Fruit fly (Drosophila melanogaster) whole organism, pupa: ENCODE results near the gene Acbp5.

Experiments
- CG13204 ChIP-seq: fragments of 200-800 bp; sonication (Bioruptor generic); optimal IDR thresholded peaks from 2 replicates; lab custom pipeline; 2018; ENCODE audit warnings: missing biosample characterization, mild to moderate bottlenecking, missing genetic modification characterization, moderate library complexity
- CG15710 ChIP-seq: fragments of 200-800 bp; sonication (Bioruptor generic); optimal IDR thresholded peaks from 2 replicates; lab custom pipeline; 2018; ENCODE audit warnings: missing biosample characterization, mild to moderate bottlenecking, missing genetic modification characterization, moderate library complexity
- CG17806 ChIP-seq: fragments of 200-800 bp; sonication (Bioruptor generic); optimal IDR thresholded peaks from 2 replicates; lab custom pipeline; 2018; ENCODE audit warnings: missing biosample characterization, mild to moderate bottlenecking, missing genetic modification characterization, moderate library complexity
- CG32121 ChIP-seq: fragments of 200-800 bp; sonication (Bioruptor generic); IDR thresholded peaks from 2 replicates; pipeline ENCODE4 v1.3.6; 2022; ENCODE audit warnings: missing biosample characterization, missing genetic modification characterization
- CG4496 ChIP-seq: fragments of 200-800 bp; sonication (Bioruptor generic); IDR thresholded peaks from 3 replicates; pipeline ENCODE4 v1.3.6; 2022; ENCODE audit warnings: missing biosample characterization, missing genetic modification characterization
- CG8159 ChIP-seq: fragments of 200-800 bp; sonication (Bioruptor generic); optimal IDR thresholded peaks from 3 replicates; lab custom pipeline; 2018; ENCODE audit warnings: missing biosample characterization, mild to moderate bottlenecking, missing genetic modification characterization, moderate library complexity
- CG8301 ChIP-seq: fragments of 200-800 bp; sonication (Bioruptor generic); optimal IDR thresholded peaks from 2 replicates; lab custom pipeline; 2018; ENCODE audit warnings: missing biosample characterization, mild to moderate bottlenecking, missing genetic modification characterization
- D1 ChIP-seq: fragments of 200-800 bp; sonication (Bioruptor generic); optimal IDR thresholded peaks from 2 replicates; lab custom pipeline; 2018; ENCODE audit warnings: missing biosample characterization, mild to moderate bottlenecking, missing genetic modification characterization, moderate library complexity
- EcR ChIP-seq: fragments of 200-800 bp; sonication (Bioruptor generic); optimal IDR thresholded peaks from 3 replicates; lab custom pipeline; 2019; ENCODE audit warnings: missing biosample characterization, missing genetic modification characterization, mild to moderate bottlenecking, moderate library complexity, missing genetic modification reagents
- Pif1B ChIP-seq: fragments of 200-800 bp; sonication (Bioruptor generic); optimal IDR thresholded peaks from 3 replicates; lab custom pipeline; 2016; ENCODE audit warnings: missing biosample characterization, missing genetic modification characterization
- fd96Ca ChIP-seq: fragments of 200-800 bp; sonication (Bioruptor generic); IDR thresholded peaks from 3 replicates; pipeline ENCODE4 v1.3.6; 2022; ENCODE audit warnings: missing biosample characterization, missing genetic modification characterization
- rn ChIP-seq: fragments of 200-800 bp; sonication (Bioruptor generic); IDR thresholded peaks from 2 replicates; pipeline ENCODE4 v1.3.6; 2022; ENCODE audit warnings: missing biosample characterization, missing genetic modification characterization

DNA sequence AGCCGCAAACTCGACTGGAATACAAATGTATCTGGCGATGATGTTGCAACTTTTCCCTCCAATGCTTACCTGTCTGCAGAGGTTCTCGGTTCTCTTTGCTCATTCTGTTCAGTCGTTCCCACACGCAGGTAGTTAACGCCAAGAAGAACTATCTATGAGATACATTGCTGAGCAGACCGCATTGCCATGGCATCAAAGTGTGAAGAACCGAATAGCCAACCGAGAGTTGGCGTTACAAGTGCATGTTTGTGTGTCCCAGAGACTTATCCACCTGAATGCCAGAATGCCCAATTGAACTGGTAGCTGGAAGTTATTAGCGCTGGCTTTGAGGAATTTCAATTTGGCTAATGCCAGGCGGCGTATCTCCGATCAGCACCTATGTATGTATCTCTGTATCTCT, 41.2 kb upstream of the Acbp5 start:
- TF ChIP-seq EcR (GFP tag; lab: Kevin White, UChicago): no peak
- TF ChIP-seq CG17806: no peak
- TF ChIP-seq CG8159 (tag; lab: Kevin White, UChicago): no peak
- no peak for TF ChIP-seq D1
- TF ChIP-seq Pif1B: no peak
- TF ChIP-seq CG32121 (GFP tag; lab: Robert Waterston, UW): no peak
- TF ChIP-seq CG13204: no peak
- no peak for TF ChIP-seq CG8301 (tag; lab: Kevin White, UChicago)
- no peak for TF ChIP-seq fd96Ca
- no peak for TF ChIP-seq CG15710
- TF ChIP-seq rn: no peak
- no peak for TF ChIP-seq CG4496 (GFP tag; lab: Robert Waterston, UW)
